Fruit fly (Drosophila melanogaster): ENCODE data around the gene Trissin.

dm6 chr3R:15480068-15480467 is 5.1 kb downstream of the Trissin start:
- TF ChIP-seq CG8478 (optimal IDR thresholded peaks at IDR 0.05) (no peak), CTCF (optimal IDR thresholded peaks at IDR 0.05) (no peak)

All from S2 (cell line).